Fruit fly (Drosophila melanogaster): Measurements from ENCODE around the gene Saysd1.

Gene Saysd1

DNA sequence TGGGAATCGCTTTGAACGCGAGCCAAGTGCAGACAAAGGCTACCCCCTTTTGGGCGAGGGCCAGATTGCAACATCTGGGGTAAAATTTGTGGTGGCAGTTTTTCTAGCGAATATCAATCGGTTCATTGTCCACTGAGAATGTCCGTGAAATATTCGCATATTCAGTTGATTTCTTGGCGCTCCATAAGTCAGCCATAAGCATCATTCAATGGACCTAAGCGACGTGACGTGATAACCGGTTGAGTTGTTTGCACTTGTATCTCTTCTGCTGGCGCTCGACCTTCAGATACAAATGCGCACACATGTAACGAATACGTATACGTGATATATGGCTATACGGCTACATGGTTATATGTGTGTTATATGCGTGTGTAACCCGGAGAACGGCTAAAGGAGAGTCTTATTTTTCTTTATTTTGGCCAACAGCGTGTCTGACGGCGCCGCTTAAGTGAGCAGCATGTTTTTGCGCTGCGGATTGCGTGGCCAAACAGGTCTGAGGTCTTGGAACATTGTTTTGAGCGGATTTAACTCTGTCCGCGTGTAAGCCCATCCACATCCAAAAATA, 9.5 kb downstream of the Saysd1 start:
- TF ChIP-seq CG10348 (GFP tag; IDR thresholded peaks at IDR 0.05) (no peak), CG34367 (tag; optimal IDR thresholded peaks at IDR 0.05) (no peak), D1 (tag; optimal IDR thresholded peaks at IDR 0.05) (no peak), gl (tag; optimal IDR thresholded peaks at IDR 0.05) (no peak), rn (GFP tag; IDR thresholded peaks at IDR 0.05) (no peak), CG12605 (GFP tag; IDR thresholded peaks at IDR 0.05) (no peak), Snoo (tag; optimal IDR thresholded peaks at IDR 0.05) (peak; percentile 1), Ets98B (GFP tag; IDR thresholded peaks at IDR 0.05) (no peak), fd96Ca (GFP tag; IDR thresholded peaks at IDR 0.05) (peak; percentile 21; the same call in 1 of the 3 replicates), CG9948 (tag; optimal IDR thresholded peaks at IDR 0.05) (no peak), CG17806 (tag; optimal IDR thresholded peaks at IDR 0.05) (no peak), CG8159 (tag; optimal IDR thresholded peaks at IDR 0.05) (no peak), Pif1B (GFP tag; optimal IDR thresholded peaks at IDR 0.05) (no peak), CG4496 (GFP tag; IDR thresholded peaks at IDR 0.05) (0 out of 3 replicates have a peak, but pooled peaks have one; percentile 15), Pif1A (GFP tag; optimal IDR thresholded peaks at IDR 0.05) (no peak), CG32121 (GFP tag; IDR thresholded peaks at IDR 0.05) (no peak), CG15710 (tag; optimal IDR thresholded peaks at IDR 0.05) (no peak), CG14655 (GFP tag; optimal IDR thresholded peaks at IDR 0.05) (no peak), CG13204 (GFP tag; optimal IDR thresholded peaks at IDR 0.05) (peak; percentile 68), EcR (GFP tag; optimal IDR thresholded peaks at IDR 0.05) (peak; percentile 95), CG8301 (tag; optimal IDR thresholded peaks at IDR 0.05) (no peak)

DNA sequence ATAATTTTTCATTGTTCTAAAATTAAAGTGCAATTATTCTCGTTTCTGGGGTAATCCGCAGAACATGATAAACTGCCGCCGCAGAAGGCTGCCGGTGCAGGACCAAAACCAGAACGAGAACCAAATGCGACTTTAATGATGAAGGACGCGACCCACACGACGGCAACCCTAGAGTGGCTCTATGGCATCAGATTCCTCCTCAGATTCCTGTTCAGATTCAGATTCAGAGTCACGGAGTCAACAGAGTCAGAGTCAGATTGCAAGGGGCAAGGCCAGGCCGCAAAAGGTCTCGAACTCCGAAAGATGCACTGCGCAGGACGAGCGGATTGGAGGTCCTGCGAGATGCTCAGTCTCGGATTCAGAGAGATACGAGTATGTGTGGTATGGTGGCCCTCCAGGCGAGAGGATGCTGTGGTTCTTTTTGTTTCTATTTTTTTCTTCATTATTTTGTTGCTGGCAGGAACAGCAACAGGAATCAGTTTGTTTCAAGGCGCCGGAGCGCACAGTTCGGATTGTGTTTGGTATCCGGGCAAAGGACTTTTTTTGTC, 15.6 kb downstream of the Saysd1 start, which contains the start of gene CG13654:
CG13654 (plus strand) TSS at position 498 of the 548 bp plus-strand sequence.
- TF ChIP-seq CG8159 (tag; optimal IDR thresholded peaks at IDR 0.05) (peak; percentile 39), Snoo (tag; optimal IDR thresholded peaks at IDR 0.05) (no peak)

DNA sequence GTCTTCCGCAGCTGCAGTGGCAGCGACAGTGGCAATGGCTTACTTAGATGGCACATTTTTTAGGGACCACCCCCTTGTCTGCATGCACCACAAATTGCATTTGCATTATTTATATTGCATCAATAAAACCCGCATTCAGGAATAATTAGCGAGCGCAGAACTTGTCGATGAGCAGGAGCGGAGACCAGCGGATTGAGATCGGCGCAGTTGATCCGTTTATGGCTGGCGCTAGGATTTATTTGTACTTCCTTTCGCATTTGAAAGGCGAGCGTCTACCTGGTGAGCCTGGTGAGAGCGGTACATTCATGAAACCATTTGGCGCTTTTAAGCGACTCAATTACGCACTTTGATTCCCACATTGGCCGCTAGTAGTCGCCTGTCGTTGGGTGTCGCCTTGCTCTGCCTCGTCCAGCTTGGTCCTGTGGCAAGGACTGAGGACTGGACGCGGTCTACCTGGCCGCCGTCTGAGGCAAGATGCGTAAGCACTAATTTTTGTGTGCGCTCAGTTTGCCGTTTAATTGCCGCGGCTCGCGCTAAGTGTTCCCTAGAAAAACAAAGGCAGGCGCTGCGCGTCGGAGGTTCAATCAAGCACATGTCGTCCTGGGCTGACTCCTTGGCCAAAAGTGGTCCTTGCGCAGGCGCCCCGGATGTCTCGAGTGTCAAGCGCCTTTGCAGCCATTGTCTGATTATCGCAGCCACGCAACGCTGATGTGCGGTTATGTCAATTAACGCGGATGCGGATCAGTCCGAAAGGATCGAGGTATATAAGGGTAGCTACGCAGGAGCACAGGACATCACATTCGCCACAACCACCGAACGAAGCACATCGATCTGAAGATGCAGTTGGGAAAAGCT, 20.0 kb downstream of the Saysd1 start, which contains the start of gene CG13653:
CG13653 (plus strand) TSS at position 805 of the 855 bp plus-strand sequence.
- TF ChIP-seq CG8159 (tag; optimal IDR thresholded peaks at IDR 0.05) (no peak), CG15710 (tag; optimal IDR thresholded peaks at IDR 0.05) (no peak), gl (tag; optimal IDR thresholded peaks at IDR 0.05) (no peak), Pif1A (GFP tag; optimal IDR thresholded peaks at IDR 0.05) (no peak), CG8301 (tag; optimal IDR thresholded peaks at IDR 0.05) (no peak), CG9948 (tag; optimal IDR thresholded peaks at IDR 0.05) (no peak), CG17806 (tag; optimal IDR thresholded peaks at IDR 0.05) (no peak), CG10348 (GFP tag; IDR thresholded peaks at IDR 0.05) (no peak)

dm6 chr3R:25193726-25194204, 21.2 kb downstream of the Saysd1 start, which contains the start of gene lobo:
Gene lobo, minus strand, starts transcription at chr3R:25193776.
- TF ChIP-seq rn (GFP tag; IDR thresholded peaks at IDR 0.05) (no peak), CG10348 (GFP tag; IDR thresholded peaks at IDR 0.05) (no peak), CG4496 (GFP tag; IDR thresholded peaks at IDR 0.05) (peak; percentile 15; the same call in 1 of the 3 replicates), D1 (tag; optimal IDR thresholded peaks at IDR 0.05) (peak; percentile 26), EcR (GFP tag; optimal IDR thresholded peaks at IDR 0.05) (no peak), CG32121 (GFP tag; IDR thresholded peaks at IDR 0.05) (no peak), Snoo (tag; optimal IDR thresholded peaks at IDR 0.05) (no peak), Pif1A (GFP tag; optimal IDR thresholded peaks at IDR 0.05) (no peak), CG15710 (tag; optimal IDR thresholded peaks at IDR 0.05) (no peak)

DNA sequence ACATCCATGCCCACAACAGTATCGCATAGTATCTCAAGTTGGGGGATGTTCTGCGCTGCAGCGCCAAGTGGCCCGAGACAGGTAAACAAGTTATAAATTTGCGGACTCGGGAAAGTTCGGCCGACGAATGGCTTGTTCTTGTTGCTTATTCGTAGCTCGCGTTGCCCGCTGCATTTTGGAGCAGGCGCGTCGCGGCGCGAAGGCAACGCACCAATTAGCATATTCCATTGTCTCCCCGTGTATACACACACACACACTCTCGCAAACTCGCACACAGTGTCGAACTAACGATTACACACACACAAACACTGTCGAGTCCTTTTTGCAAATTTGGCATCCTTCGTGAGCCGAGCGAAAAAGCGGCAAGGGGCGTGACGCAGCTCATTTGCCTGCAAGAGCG, 26.0 kb downstream of the Saysd1 start:
- no peak for TF ChIP-seq CG9948 (tag; optimal IDR thresholded peaks at IDR 0.05)
- no peak for TF ChIP-seq Pif1B (GFP tag; optimal IDR thresholded peaks at IDR 0.05)
- no peak for TF ChIP-seq EcR (GFP tag; optimal IDR thresholded peaks at IDR 0.05)
- TF ChIP-seq rn (GFP tag; IDR thresholded peaks at IDR 0.05), result no peak
- TF ChIP-seq fd96Ca (GFP tag; IDR thresholded peaks at IDR 0.05), result no peak
- TF ChIP-seq CG12605 (GFP tag; IDR thresholded peaks at IDR 0.05), result no peak
- no peak for TF ChIP-seq CG8301 (tag; optimal IDR thresholded peaks at IDR 0.05)
- TF ChIP-seq CG10348 (GFP tag; IDR thresholded peaks at IDR 0.05), result no peak
- no peak for TF ChIP-seq CG4496 (GFP tag; IDR thresholded peaks at IDR 0.05)

dm6 chr3R:25184540-25184939, 30.4 kb downstream of the Saysd1 start:
- TF ChIP-seq Snoo (tag; optimal IDR thresholded peaks at IDR 0.05), result no peak
- TF ChIP-seq EcR (GFP tag; optimal IDR thresholded peaks at IDR 0.05), result no peak
- no peak for TF ChIP-seq CG17806 (tag; optimal IDR thresholded peaks at IDR 0.05)
- no peak for TF ChIP-seq rn (GFP tag; IDR thresholded peaks at IDR 0.05)
- TF ChIP-seq CG13204 (GFP tag; optimal IDR thresholded peaks at IDR 0.05), result peak; percentile 47
- TF ChIP-seq CG10348 (GFP tag; IDR thresholded peaks at IDR 0.05), result no peak
- no peak for TF ChIP-seq fd96Ca (GFP tag; IDR thresholded peaks at IDR 0.05)
- no peak for TF ChIP-seq CG15710 (tag; optimal IDR thresholded peaks at IDR 0.05)
- no peak for TF ChIP-seq CG9948 (tag; optimal IDR thresholded peaks at IDR 0.05)
- TF ChIP-seq CG8159 (tag; optimal IDR thresholded peaks at IDR 0.05), result no peak
- TF ChIP-seq CG4496 (GFP tag; IDR thresholded peaks at IDR 0.05), result 0 out of 3 replicates have a peak, but pooled peaks have one; percentile 33
